Fruit fly (Drosophila melanogaster) ovary, adult (tissue): Measurements from ENCODE around the gene Pdp.

Experiments used
- CG17801 ChIP-seq: fragments of 200-800 bp; optimal IDR thresholded peaks from 2 replicates; lab custom pipeline; 2019; ENCODE audit warnings: missing biosample characterization, mild to moderate bottlenecking, missing genetic modification characterization, moderate library complexity; ENCODE audit not compliant: partially characterized antibody

Pdp gene

DNA sequence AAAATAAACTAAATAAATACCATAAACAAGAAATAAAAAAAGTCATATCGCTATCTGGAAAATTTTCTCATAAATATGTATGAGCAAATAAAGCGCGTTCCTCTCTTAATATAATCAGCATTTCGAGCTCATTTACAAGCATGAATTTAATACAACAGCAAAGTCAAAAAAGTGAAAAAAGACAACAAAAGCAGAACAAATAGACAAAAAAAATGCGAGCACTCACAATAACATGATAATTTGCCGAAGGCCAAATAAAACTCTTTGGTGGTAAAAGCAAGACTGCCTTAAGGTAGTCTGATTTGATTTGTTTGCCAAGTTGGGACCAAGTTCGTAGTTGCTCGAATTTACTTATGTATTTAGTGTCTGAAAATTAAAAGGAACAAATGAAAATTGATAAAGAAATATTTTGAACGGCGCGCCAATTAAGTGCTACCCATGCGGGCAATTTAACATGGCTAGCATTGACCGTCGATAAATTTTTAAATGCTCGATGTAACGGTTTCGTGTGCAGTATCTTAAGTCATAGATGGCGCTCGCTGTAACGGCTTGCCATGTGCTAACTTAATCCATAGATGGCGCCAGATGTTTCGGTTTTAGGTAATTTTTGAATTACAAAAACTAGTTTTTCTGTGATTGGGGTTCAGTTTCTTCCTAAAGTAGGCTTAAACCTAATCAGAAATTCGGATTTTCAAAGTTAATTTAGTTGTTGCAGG, 23.9 kb downstream of the Pdp start:
- peak; percentile 74 for TF ChIP-seq CG17801 (GFP tag; lab: Kevin White, UChicago)

DNA sequence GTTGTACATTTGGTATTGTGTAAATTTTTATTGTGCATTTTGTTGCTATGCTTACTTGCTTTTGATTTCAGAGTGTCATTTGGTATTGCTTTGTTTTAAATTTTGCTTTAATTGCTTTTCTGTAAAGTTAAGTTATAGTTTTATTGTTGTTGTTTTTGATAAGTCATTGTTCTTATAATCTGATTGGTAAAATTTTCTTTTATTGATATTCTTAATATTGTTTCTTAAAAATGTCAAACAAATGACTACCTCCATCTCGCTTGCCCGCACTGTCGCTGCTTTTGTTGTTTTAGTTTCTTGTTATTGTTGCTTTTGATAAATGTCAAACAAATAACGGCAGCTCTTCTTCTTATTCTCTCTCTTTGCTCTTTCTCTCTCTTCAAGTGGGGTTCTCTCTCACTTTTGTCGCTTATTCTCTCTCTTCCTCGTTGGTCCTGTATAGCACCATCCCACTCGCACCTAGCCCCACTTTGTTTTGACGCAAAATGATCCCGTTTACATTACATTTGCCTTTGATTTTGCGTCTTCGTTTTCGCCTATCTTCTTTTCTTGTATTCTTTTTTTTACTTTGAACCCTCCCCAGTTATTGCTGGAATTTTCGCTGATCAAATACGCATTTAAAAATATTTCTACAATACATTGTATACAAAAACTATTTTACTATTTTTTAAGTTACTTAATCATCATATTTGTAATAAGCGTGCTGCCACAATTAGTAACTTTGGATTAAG, 24.6 kb downstream of the Pdp start:
- no peak for TF ChIP-seq CG17801 (GFP tag; lab: Kevin White, UChicago)

DNA sequence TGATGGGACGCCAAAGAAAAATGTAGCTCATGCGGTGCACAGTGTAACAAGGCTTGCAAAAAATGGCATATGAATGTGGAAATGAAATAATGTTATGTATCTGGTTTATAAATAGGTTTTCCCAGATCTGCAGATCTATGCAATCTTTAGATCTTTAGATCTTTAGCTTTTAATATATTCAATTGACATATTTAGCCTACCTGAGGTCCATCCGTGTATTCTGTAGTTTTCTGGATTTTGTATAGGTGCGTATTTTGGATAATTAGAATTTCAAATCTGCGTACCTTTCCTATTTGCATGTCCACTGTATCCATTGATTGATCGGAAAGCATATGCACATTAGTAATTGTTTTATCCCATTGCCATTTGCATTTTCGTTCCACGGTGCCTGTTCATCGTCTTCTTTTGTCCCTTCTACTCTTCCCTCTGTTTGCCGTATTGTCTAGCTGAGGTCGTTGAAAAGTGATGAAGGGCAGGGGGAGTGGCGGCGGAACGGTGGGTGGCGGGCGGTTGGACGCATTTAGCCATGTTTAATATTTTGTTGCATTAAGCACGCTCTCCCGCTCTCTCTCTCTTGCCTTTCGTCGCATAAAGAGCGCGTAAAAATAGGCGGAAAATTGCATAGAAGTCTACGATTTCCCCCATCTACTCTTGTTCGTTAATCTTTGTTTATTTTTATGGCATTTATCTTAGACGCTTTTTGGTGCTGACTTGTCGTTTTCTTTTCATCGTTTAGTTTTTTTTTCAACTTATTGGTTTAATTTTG, 25.3 kb downstream of the Pdp start, which contains the start of gene CHES-1-like:
TSS of gene CHES-1-like (minus strand) at position 444 of the 766 bp plus-strand sequence.
- TF ChIP-seq CG17801 (GFP tag; lab: Kevin White, UChicago), result peak; percentile 90

DNA sequence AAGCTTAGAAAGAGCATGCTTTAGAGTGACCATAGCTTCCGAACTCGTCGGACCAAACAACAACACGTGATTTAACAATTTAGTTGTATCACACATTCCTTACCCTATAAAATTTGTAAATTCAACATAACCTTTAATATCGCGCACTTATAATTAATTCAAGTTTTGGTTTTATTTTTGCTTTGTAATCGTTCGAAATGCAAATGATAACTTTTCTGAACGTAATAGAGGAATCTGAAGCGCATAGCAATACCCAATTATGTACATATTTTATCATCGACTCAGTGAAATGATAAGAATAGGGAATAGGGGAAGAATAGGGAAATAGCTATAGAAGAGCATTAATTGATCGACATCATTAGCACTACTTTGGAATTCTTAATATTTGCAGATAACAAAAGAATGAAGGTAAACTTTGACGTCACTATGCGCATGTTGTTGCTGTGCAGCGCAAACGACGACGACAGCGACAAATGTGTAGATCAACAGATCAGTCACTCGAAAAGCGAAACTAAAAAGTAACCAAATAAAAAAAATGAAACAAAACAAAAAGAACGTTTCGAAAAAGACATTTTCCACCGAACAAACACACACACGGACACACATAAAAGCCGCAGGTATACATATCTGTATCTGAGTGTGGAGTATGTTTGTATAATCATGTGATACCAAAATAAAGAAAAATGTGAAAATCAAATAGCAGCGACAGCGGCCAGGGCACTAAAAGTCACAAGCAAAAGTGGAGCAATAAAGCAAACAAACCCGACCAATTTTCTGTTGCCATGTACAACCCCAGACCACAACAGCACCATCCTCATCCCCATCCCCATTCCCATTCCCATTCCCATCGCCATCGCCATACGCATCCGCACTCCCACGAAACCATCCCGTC, 26.9 kb downstream of the Pdp start:
- no peak for TF ChIP-seq CG17801 (GFP tag; lab: Kevin White, UChicago)

DNA sequence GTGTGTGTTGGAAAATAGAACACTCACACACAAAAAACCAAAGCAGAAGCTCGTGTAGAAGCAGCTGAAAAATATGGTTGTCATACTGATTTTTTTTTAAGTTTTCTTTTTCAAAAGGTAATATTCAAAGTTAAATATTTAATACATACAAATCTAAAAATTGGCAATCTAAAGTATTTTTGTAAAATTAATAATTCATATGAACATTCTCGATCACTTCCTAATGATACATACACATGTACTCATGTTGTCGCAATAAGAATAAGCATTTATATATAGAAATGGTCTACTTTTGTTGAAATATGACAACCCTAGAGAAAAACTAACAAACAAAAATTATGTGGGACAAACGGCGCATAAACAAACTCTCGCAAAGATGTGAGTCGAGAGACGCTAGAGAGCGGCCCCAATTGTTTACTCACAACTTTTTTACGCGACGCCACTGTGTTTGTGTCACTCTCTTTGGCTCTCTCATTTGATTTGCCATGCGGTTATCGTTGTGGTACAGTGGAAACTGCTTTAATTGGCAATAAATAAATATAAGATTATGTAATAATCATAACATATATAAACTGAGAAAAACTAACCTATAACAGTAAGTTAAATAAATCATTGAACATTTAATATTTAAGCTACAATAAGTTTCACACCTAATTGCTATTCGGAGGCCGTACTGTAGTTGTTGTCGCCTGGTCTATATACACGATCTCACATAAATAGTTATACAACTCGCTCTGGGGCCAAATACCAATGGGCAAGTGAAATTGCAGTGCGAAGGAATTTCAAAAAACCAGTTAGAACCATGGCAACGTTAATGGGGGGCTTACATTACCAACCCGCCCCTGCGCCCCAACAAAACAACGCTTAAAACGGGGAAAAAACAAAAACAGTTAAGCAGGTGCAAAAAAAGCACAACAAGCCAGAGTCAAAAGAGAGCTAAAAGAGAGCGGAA, 27.8 kb downstream of the Pdp start:
- peak; percentile 99 for TF ChIP-seq CG17801 (GFP tag; lab: Kevin White, UChicago)

DNA sequence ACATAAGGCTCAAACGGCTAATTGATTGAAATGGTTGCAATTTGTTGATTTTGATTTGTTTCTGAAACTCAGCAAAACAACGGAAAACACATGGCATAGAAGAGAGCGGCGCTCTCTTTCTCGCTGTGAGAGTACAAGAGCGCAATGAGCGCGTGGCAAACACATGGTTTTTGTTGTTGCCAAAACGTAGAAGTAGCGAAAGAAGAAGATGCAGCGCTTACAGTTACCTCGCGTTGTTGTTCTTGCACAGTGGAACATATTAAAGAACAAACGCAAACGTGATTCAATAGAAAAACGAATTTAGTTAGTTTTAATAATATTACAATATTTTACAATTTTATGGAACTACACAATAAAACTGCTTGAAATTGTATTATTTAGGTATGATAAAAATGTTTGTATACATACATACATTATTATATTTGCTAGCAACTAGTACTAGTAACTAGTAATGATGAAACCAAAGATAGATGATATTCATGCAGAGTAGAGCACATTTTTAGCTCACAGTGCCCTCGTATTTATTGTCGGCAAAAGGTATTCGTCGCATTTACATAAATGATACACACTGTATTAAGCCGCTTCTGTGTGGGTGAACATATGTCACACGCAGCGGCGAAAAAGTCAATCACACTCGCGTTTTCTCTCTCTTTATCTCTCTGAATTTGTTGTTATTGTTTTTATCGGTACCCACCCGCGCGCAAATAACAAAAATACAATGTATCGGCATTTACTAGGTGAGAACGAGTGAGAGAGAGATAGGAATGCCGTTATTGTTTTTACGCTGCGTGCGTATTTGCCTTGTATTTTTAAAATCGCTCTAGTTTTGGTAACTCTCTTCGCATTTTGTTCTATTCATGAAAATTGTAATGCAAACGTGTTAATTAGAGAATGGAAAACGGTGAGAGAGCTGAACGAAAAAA, 29.0 kb downstream of the Pdp start:
- TF ChIP-seq CG17801 (GFP tag; lab: Kevin White, UChicago), result peak; percentile 96

DNA sequence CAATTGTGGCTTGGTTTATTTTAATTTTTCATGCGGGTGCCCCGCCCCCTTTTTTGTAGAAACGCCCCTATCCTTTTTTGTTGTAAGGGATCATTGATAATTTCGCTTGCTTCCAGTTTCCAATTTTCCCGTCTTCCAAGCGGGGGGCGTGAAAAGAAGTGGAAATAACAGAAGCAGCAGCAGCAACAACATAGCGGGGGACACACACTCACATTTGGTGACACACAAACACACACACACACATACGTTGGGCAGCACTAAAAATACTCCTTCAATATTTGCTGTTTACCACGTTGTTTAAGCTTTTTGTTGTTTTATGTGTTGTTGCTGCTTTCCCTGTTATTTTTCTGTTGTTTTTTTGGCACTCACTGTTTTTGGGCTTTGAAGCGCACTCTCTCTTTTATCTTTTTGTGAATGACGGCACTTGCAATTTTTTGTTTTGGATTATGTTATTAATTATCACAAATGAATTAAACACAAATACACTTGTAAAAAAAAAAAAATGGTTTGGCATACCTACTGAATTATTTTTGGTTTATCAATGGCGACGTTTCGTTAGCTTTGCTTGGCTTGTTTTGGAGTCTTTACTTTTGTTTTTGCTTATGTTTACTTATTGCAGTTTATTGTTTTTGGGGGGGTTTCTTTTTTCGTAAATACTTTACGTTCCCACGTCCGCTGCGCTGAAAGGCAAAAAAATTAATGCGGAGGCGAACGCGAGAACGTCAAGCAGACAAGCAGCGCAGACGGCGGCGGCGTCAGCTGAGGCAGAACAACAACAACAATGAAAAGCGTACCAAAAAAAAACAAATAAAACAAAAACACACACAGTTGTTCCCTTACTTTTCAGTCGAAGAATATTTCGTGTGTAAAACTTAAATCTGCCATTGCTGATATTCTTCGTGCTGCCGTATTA, 29.9 kb downstream of the Pdp start:
- no peak for TF ChIP-seq CG17801 (GFP tag; lab: Kevin White, UChicago)

DNA sequence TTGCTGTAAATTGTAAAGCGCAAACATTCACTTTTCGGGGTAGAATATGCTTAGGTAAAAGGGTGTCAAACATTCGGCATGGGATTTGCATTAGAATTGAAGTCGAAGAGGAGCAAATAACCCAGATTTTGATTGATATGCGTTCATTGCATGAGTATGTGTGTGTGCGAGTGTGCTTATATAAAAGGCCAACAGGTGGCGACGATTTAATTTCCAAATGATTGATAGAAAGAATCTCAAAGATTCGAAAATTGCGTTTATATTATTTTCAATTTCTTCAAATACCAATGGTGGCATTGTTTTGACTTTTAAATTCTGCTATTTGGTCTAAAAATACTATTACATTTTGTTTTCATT, 30.6 kb downstream of the Pdp start:
- no peak for TF ChIP-seq CG17801 (GFP tag; lab: Kevin White, UChicago)

DNA sequence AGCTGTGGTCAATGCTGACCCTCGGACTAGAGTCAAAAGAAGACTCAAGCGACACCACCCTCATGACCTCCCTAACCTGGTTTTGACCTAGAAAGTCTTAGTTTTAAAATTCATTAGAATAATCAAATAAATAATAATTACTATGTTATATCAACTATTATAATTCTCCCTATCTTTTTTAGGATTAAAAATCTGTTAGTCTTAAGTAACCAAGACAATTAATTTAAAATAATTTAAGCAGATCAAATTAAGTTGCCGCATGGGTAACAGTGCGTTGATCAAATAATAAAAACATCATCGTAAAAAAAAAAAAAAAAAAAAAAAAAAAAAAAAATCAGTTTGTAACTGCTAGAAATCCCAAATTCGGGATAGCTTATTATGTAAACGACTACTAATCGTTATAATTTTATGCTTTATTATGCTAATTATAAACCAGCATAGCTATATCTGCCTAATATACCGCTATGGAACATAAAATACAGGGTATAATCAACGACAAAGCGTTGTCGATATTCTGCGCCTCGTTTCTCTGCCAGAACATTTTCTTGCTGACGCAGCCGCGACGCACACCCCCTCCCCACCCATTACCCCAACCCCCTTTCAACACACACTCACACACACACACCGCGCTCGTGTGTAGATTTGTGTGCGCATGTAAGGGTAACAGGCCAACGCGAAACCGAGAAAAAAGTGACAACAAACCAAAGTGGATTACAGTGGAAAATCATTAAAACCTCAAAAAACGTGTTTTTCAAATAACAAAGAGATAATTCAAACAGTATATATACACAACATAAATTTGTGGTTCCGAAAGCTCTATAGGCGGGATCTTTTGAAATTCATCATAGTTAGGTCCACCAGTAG, 31.2 kb downstream of the Pdp start:
- TF ChIP-seq CG17801 (GFP tag; lab: Kevin White, UChicago), result peak; percentile 68

DNA sequence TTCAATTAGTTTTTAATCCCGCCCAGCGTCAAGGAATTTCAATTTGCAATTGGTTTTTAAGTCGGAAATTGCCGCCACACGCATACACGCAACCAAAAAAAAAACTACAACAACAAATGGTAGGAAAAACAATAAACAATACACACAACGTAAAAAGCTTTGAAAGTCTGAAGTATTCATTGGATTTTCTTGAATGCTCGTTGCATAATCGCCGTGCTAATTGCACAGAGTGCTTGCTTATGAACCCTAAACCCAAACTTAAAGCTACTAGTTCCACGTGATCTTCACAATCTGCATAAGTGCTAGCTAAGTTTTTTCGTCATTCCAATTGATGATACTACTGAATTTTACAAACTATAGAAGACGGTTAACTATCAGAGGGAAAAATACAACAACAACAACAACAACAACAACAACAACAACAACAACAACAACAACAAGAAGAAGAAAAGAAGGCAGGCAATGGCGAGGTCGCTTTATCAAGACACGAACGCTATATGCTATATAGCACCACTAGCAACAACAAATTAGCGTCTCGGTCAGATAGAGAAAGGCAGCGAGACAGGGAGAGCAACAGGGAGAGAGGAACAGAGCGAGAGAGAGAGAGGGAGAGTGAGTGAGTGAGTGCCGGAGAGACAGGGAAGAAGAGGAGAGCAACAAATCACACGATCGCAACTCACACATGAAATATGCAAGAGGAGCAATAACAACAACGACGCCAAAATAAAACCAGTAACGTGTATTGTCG, 32.1 kb downstream of the Pdp start:
- TF ChIP-seq CG17801 (GFP tag; lab: Kevin White, UChicago), result peak; percentile 83
